Fruit fly (Drosophila melanogaster) whole organism, adult: ENCODE results near the gene CG14624.

Source experiments
- CG11617 ChIP-seq: fragments of 200-800 bp; sonication (Bioruptor generic); optimal IDR thresholded peaks from 2 replicates; lab custom pipeline; 2017; ENCODE audit warnings: mild to moderate bottlenecking, missing biosample characterization, missing genetic modification reagents, missing genetic modification characterization
- CG12768 ChIP-seq: fragments of 200-800 bp; sonication (Bioruptor generic); optimal IDR thresholded peaks from 2 replicates; lab custom pipeline; 2017; ENCODE audit warnings: missing biosample characterization, missing genetic modification characterization, mild to moderate bottlenecking, moderate library complexity, missing genetic modification reagents
- CG14711 ChIP-seq: fragments of 200-800 bp; sonication (Bioruptor generic); optimal IDR thresholded peaks from 2 replicates; lab custom pipeline; 2018; ENCODE audit warnings: missing biosample characterization, mild to moderate bottlenecking, missing genetic modification characterization, moderate library complexity
- CG1620 ChIP-seq: fragments of 200-800 bp; sonication (Bioruptor generic); optimal IDR thresholded peaks from 2 replicates; lab custom pipeline; 2016; ENCODE audit warnings: missing biosample characterization, missing genetic modification characterization
- CG33017 ChIP-seq: fragments of 200-800 bp; sonication (Bioruptor generic); optimal IDR thresholded peaks from 2 replicates; lab custom pipeline; 2018; ENCODE audit warnings: missing biosample characterization, mild to moderate bottlenecking, missing genetic modification characterization, moderate library complexity
- CG5204 ChIP-seq: fragments of 200-800 bp; sonication (Bioruptor generic); optimal IDR thresholded peaks from 2 replicates; lab custom pipeline; 2016; ENCODE audit warnings: missing biosample characterization, missing genetic modification characterization
- CG7045 ChIP-seq: fragments of 200-800 bp; sonication (Bioruptor generic); optimal IDR thresholded peaks from 2 replicates; lab custom pipeline; 2017; ENCODE audit warnings: missing biosample characterization, mild to moderate bottlenecking, missing genetic modification characterization
- CG7101 ChIP-seq: fragments of 200-800 bp; sonication (Bioruptor generic); optimal IDR thresholded peaks from 2 replicates; lab custom pipeline; 2018; ENCODE audit warnings: missing biosample characterization, mild to moderate bottlenecking, missing genetic modification characterization, moderate library complexity
- Clk ChIP-seq: fragments of 200-800 bp; sonication (Bioruptor generic); optimal IDR thresholded peaks from 2 replicates; lab custom pipeline; 2017; ENCODE audit warnings: missing biosample characterization, missing genetic modification characterization
- Crg-1 ChIP-seq: fragments of 200-800 bp; sonication (Bioruptor generic); optimal IDR thresholded peaks from 2 replicates; lab custom pipeline; 2016; ENCODE audit warnings: missing biosample characterization, missing genetic modification characterization
- Hr96 ChIP-seq: fragments of 200-800 bp; sonication (Bioruptor generic); optimal IDR thresholded peaks from 2 replicates; lab custom pipeline; 2016; ENCODE audit warnings: missing biosample characterization, missing genetic modification characterization
- Mnt ChIP-seq: fragments of 200-800 bp; sonication (Bioruptor generic); optimal IDR thresholded peaks from 2 replicates; lab custom pipeline; 2016; ENCODE audit warnings: missing biosample characterization, mild to moderate bottlenecking, missing genetic modification characterization
- bab1 ChIP-seq: fragments of 200-800 bp; sonication (Bioruptor generic); optimal IDR thresholded peaks from 3 replicates; lab custom pipeline; 2019; ENCODE audit warnings: missing biosample characterization, mild to moderate bottlenecking, missing genetic modification characterization, moderate library complexity
- cic ChIP-seq: fragments of 200-800 bp; sonication (Bioruptor generic); optimal IDR thresholded peaks from 2 replicates; lab custom pipeline; 2017; ENCODE audit warnings: missing biosample characterization, mild to moderate bottlenecking, missing genetic modification characterization, moderate library complexity
- cnc ChIP-seq, 2 experiments: fragments of >200 bp; optimal IDR thresholded peaks; 2 replicates each; lab custom pipeline; 2017
- kay ChIP-seq: fragments of 200-800 bp; sonication (Bioruptor generic); peaks from one replicate; lab custom pipeline; 2016; ENCODE audit warnings: missing biosample characterization, missing genetic modification characterization, borderline replicate concordance
- ovo ChIP-seq: fragments of 200-800 bp; sonication (Bioruptor generic); optimal IDR thresholded peaks from 2 replicates; lab custom pipeline; 2016; ENCODE audit warnings: missing biosample characterization, missing genetic modification characterization
- pad ChIP-seq: fragments of 200-800 bp; sonication (Bioruptor generic); optimal IDR thresholded peaks from 3 replicates; lab custom pipeline; 2017; ENCODE audit warnings: missing biosample characterization, missing genetic modification characterization, mild to moderate bottlenecking, moderate library complexity, missing genetic modification reagents
- tj ChIP-seq: fragments of 200-800 bp; sonication (Bioruptor generic); optimal IDR thresholded peaks from 3 replicates; lab custom pipeline; 2017; ENCODE audit warnings: missing biosample characterization, mild to moderate bottlenecking, missing genetic modification characterization, moderate library complexity
- toe ChIP-seq: fragments of 200-800 bp; sonication (Bioruptor generic); optimal IDR thresholded peaks from 2 replicates; lab custom pipeline; 2016; ENCODE audit warnings: missing biosample characterization, missing genetic modification characterization

Gene CG14624

dm6 chrX:1249612-1250011 is 43.1 kb downstream of the CG14624 start:
- TF ChIP-seq Crg-1 (GFP tag; lab: Kevin White, UChicago) (no peak), CG11617 (GFP tag; lab: Kevin White, UChicago) (no peak), kay (no peak), tj (no peak), cnc (optimal IDR thresholded peaks at IDR 0.05; lab: Kevin White, UChicago) (no peak), CG7045 (no peak), cic (no peak), CG7101 (tag; lab: Kevin White, UChicago) (no peak), ovo (GFP tag; lab: Kevin White, UChicago) (no peak), CG5204 (GFP tag; lab: Kevin White, UChicago) (no peak), CG14711 (tag; lab: Kevin White, UChicago) (no peak), CG33017 (tag; lab: Kevin White, UChicago) (no peak), Clk (GFP tag; lab: Kevin White, UChicago) (no peak)

DNA sequence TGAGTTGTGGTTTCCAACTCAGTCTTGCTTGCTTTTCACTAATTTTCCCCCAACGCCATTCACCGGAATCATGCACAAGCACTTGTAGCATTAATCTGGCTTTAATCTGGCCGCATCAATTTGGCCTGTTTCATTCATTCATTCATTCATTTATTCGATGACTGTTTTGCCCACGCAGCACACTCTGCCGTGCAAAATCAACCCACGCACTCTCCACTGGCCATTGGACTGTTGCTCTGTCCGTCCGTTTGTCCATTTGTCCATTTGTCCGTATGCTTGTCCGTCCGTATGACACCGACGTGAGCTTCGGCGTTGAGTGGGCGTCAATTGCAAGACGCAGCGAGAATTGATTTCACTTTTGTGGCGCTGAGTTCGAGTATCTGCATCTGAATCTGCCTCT is 43.6 kb downstream of the CG14624 start:
- TF ChIP-seq cnc (optimal IDR thresholded peaks at IDR 0.05; lab: Kevin White, UChicago) = no peak
- no peak for TF ChIP-seq tj
- TF ChIP-seq CG1620 = no peak
- no peak for TF ChIP-seq pad (GFP tag; lab: Kevin White, UChicago)
- no peak for TF ChIP-seq CG7101 (tag; lab: Kevin White, UChicago)
- no peak for TF ChIP-seq Mnt
- TF ChIP-seq Clk (GFP tag; lab: Kevin White, UChicago) = no peak
- TF ChIP-seq CG14711 (tag; lab: Kevin White, UChicago) = no peak
- no peak for TF ChIP-seq toe
- TF ChIP-seq Crg-1 (GFP tag; lab: Kevin White, UChicago) = no peak
- no peak for TF ChIP-seq CG12768 (GFP tag; lab: Kevin White, UChicago)
- TF ChIP-seq CG5204 (GFP tag; lab: Kevin White, UChicago) = no peak
- TF ChIP-seq Hr96 (GFP tag; lab: Kevin White, UChicago) = no peak
- no peak for TF ChIP-seq bab1
- TF ChIP-seq CG33017 (tag; lab: Kevin White, UChicago) = no peak
- no peak for TF ChIP-seq CG7045
- no peak for TF ChIP-seq kay
- TF ChIP-seq ovo (GFP tag; lab: Kevin White, UChicago) = no peak

DNA sequence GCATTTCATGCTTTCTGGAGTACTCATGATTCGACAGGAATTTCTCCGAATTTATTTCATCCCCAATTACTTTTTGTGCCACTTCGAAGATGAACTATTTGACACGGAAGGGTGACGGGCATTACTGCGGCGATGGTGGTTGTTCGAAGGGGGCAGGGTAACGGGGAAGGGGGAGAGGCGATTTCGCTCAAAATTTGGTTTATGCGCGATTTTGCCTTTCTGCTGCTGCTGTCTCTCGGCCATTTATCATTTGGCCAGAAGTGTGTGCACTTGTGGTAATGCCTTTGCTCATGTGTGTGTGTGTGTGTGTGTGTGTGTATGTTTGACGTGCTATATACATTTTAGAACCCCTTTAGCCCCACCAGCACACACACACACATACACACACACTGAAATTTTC is 46.4 kb downstream of the CG14624 start:
- no peak for TF ChIP-seq kay
- TF ChIP-seq CG7101 (tag; lab: Kevin White, UChicago) = no peak
- no peak for TF ChIP-seq Hr96 (GFP tag; lab: Kevin White, UChicago)
- TF ChIP-seq Mnt = no peak
- no peak for TF ChIP-seq bab1
- no peak for TF ChIP-seq tj
- TF ChIP-seq ovo (GFP tag; lab: Kevin White, UChicago) = no peak
- TF ChIP-seq CG33017 (tag; lab: Kevin White, UChicago) = no peak
- no peak for TF ChIP-seq toe
- TF ChIP-seq CG1620 = no peak

- TF ChIP-seq CG14711 (tag; lab: Kevin White, UChicago) (no peak), CG11617 (GFP tag; lab: Kevin White, UChicago) (no peak), tj (no peak), CG12768 (GFP tag; lab: Kevin White, UChicago) (no peak), kay (no peak), bab1 (no peak), CG7045 (no peak)
These were observed 49.6 kb downstream of the CG14624 start for dm6 chrX:1256131-1256530.

DNA sequence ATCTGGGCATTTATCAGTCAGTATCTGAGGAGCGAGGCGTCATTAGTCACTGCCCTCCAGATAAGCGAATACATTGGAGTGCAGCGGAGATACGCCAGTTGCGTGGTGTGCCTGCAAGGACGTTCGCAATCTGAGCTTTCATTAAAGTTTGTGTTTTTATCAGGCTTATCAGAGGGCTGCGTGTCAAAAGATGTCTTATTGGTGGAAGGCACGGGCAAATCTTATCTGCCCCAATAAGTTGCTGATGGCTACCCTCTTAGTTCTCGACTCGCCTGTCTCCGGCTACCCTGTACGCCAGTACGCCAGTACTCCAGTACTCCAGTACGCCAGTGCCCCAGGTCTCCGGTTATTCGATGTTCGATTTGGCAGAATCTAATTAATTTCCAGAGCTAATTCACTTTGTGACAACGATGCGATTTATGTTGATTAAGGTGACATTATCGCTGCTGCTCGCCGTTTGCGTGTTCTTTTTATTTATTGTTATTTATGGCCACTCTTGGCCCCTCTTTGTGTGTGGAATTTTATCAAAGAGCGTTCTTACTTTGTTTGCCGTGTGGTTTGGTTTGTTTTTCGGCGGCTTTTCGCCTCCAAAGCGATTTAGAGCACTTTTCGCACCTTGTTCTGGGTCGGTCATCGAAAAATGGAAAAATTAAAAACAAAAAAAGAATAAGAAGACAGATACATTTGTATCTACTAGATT is 50.4 kb downstream of the CG14624 start:
- no peak for TF ChIP-seq toe
